Worm (Caenorhabditis elegans) whole organism, early embryonic: Measurements from ENCODE around the gene gop-3.

Experiments
- B0310.2 ChIP-seq: sonication (generic microtip); optimal IDR thresholded peaks from 2 replicates; lab custom pipeline; 2016; ENCODE audit warnings: mild to moderate bottlenecking, missing genetic modification characterization, missing compliant biosample characterization
- aly-1 ChIP-seq: sonication (generic microtip); optimal IDR thresholded peaks from 2 replicates; lab custom pipeline; 2016; ENCODE audit warnings: missing genetic modification characterization, missing compliant biosample characterization
- ama-1 ChIP-seq: fragments of 150-350 bp; optimal IDR thresholded peaks from 2 replicates; lab custom pipeline; 2014
- ets-7 ChIP-seq: sonication (generic microtip); optimal IDR thresholded peaks from 2 replicates; lab custom pipeline; 2016; ENCODE audit warnings: missing genotype, missing genetic modification characterization, missing compliant biosample characterization
- hmbx-1 ChIP-seq: sonication (generic microtip); optimal IDR thresholded peaks from 2 replicates; lab custom pipeline; 2016; ENCODE audit warnings: mild to moderate bottlenecking, missing genetic modification characterization, missing compliant biosample characterization
- hnd-1 ChIP-seq: sonication (generic microtip); optimal IDR thresholded peaks from 2 replicates; lab custom pipeline; 2016; ENCODE audit warnings: missing genetic modification characterization, missing compliant biosample characterization
- pes-1 ChIP-seq: fragments of 200-800 bp; sonication (Bioruptor generic); IDR thresholded peaks from 2 replicates; pipeline ENCODE4 v1.3.6; 2022; ENCODE audit warnings: missing genetic modification reagents, missing genetic modification characterization, missing compliant biosample characterization
- scrt-1 ChIP-seq: fragments of 200-800 bp; sonication (Bioruptor generic); IDR thresholded peaks from 2 replicates; pipeline ENCODE4 v1.3.6; 2022; ENCODE audit warnings: missing genetic modification characterization, missing compliant biosample characterization

DNA sequence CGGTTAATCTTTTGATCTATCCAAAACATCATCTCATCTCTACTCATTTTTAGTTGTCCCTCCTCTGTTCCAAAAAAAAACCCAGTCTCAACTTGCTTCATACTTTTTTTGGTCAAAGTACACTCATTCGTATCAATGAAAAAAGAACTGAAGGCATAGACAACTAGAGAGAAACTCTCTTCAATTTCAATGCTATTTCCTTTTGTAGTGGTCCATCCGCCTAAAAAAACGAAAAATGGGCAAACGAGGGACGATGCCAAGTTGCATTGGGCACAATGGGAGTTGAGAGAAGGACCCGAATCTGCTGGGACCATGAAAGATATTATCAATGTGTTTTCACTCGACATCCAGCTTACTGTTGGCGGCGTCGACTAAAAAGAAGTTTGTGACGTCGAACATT, 19.7 kb downstream of the gop-3 start:
- no peak for TF ChIP-seq scrt-1 (GFP tag; lab: Robert Waterston, UW)
- TF ChIP-seq ets-7 = no peak
- no peak for TF ChIP-seq ama-1 (lab: Kevin White, UChicago)
- TF ChIP-seq pes-1 (GFP tag; lab: Robert Waterston, UW) = no peak
- no peak for TF ChIP-seq B0310.2 (tag; lab: Kevin White, UChicago)
- no peak for TF ChIP-seq aly-1 (tag; lab: Kevin White, UChicago)
- no peak for TF ChIP-seq hnd-1 (tag; lab: Kevin White, UChicago)
- TF ChIP-seq hmbx-1 (tag; lab: Kevin White, UChicago) = no peak
